Fruit fly (Drosophila melanogaster): Measurements from ENCODE around the gene CG44362.

DNA sequence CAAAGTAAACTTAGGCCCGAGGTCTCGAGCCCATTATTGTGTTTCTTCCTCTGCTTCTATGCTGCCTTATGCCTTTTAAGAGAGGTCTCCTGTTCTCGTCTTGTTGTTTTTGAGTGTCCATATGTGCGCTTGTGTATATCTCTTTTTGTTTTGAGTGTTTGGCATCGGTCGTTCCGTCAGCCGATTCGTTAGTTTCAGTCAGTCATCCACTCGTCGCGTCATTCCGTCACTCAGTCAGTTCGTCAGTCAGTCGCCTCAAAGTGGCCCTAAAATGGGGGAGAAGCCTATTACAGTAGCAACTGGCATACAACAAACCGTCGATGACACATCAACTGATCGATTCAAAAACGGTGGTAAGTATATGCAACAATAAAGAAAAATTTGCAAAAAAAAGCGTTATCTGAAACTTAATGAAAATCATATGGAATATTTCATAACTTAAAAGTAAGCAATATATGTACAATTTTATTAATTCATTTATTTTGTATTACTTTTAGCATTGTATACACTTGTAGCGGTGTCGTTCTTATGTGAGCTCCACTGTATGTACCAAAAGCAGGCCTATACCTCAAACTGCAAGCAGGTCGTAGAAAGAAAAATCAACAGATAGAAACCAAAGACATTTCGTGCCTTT, 20.8 kb downstream of the CG44362 start:
- no peak for TF ChIP-seq CG7045 (GFP tag; optimal IDR thresholded peaks at IDR 0.05)
- TF ChIP-seq CG33017 (tag; optimal IDR thresholded peaks at IDR 0.05) = no peak
- no peak for TF ChIP-seq bab1 (GFP tag; optimal IDR thresholded peaks at IDR 0.05)
- no peak for TF ChIP-seq cnc (optimal IDR thresholded peaks at IDR 0.05)
- no peak for TF ChIP-seq CG11617 (GFP tag; optimal IDR thresholded peaks at IDR 0.05)
- TF ChIP-seq Hr96 (GFP tag; optimal IDR thresholded peaks at IDR 0.05) = peak; percentile 24
- TF ChIP-seq cic (GFP tag; optimal IDR thresholded peaks at IDR 0.05) = no peak
- no peak for TF ChIP-seq Mnt (GFP tag; optimal IDR thresholded peaks at IDR 0.05)
- TF ChIP-seq CG5204 (GFP tag; optimal IDR thresholded peaks at IDR 0.05) = peak; percentile 23
- TF ChIP-seq Crg-1 (GFP tag; optimal IDR thresholded peaks at IDR 0.05) = no peak

Measured in whole organism, adult.